Worm (Caenorhabditis elegans): ENCODE results near the gene F26F12.4.

DNA sequence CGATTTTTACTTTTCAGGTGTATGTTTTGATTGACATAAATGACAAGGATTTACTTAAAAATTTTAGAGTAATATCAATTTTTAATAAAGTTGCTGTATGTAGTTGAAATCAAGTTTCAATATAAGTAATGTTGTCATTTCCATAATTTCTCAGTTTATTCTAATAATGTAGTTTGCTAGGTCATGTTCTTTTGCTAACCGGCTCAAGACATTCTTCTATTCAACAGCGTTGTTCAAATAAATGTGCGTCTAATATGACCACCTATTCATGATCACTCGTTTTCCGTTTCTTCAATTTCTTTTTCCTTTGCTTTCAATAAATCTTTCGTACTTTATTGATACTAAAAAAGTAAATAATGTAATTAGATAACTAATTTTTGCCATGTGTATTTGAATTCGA lies 10.9 kb upstream of the F26F12.4 start, which contains the start of gene C02G6.3:
- TF ChIP-seq dao-5 (tag; optimal IDR thresholded peaks at IDR 0.05) (no peak), him-1 (tag; optimal IDR thresholded peaks at IDR 0.05) (no peak), W03F9.2 (tag; optimal IDR thresholded peaks at IDR 0.05) (no peak)

Measured in whole organism, L4/young adult.